Fruit fly (Drosophila melanogaster): Measurements from ENCODE around the gene Nasp.

Nasp gene

DNA sequence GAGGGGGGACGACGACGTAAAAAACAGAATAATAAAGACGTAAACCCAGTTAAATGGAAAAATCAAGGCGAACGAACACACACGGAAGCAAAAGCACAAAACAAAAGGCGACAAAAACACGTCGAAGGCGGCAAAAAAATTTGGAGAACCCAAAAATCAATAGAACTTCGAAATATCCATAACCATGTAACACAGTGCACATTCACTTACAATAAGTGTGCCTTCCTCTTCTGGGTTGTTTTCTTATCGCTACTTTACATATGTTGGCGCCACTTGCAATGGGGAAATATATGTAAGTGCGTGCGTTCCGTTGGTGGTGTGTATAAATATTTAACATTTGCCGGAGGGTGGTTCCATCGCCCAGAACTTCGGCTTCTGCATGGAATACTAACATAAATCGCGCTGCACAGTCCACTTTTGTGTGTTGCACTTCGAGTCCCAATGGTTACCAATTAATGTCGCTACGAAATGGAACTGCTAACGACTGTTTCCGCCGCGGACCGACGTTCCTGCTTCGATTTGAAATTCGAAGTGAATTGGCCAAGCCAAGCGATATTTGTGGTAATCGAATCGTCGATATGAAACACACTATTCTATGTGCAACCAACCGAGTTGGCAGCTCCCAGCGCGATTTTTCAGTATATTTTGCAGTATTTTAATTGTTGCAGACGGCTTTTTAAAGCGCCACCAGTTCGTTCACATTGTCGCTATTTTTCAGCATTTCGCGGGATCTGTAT lies at the start of gene Nasp, which contains the start of gene CG9801:
TSS of gene Nasp (plus strand) at position 665 of the 737 bp plus-strand sequence.
TSS of gene CG9801 (minus strand) at position 542 of the 737 bp plus-strand sequence.
- TF ChIP-seq Dif (GFP tag; optimal IDR thresholded peaks at IDR 0.05; ENCODE audit: partially characterized antibody) (peak; percentile 26), foxo (GFP tag; optimal IDR thresholded peaks at IDR 0.05) (peak in 1 of 2 experiments; percentile 10), Hnf4 (GFP tag; optimal IDR thresholded peaks at IDR 0.05) (peak; percentile 3), br (GFP tag; optimal IDR thresholded peaks at IDR 0.05) (peak; percentile 10), h (GFP tag; optimal IDR thresholded peaks at IDR 0.05) (peak; percentile 13), HLH106 (tag; optimal IDR thresholded peaks at IDR 0.05) (peak; percentile 48), Hr83 (GFP tag; optimal IDR thresholded peaks at IDR 0.05; ENCODE audit: poor library complexity, severe bottlenecking) (peak; percentile 69), sage (GFP tag; optimal IDR thresholded peaks at IDR 0.05) (no peak), ey (GFP tag; optimal IDR thresholded peaks at IDR 0.05) (no peak), Vsx2 (GFP tag; optimal IDR thresholded peaks at IDR 0.05; ENCODE audit: partially characterized antibody) (peak; percentile 26), Rel (GFP tag; optimal IDR thresholded peaks at IDR 0.05) (no peak), Rel (tag; optimal IDR thresholded peaks at IDR 0.05) (peak; percentile 46), pan (optimal IDR thresholded peaks at IDR 0.05) (no peak), rgr (GFP tag; optimal IDR thresholded peaks at IDR 0.05) (no peak), Sp1 (GFP tag; optimal IDR thresholded peaks at IDR 0.05) (peak; percentile 18), OdsH (GFP tag; optimal IDR thresholded peaks at IDR 0.05) (peak; percentile 4), fru (GFP tag; optimal IDR thresholded peaks at IDR 0.05) (no peak)

dm6 chr3R:8699230-8699629 lies 48.4 kb upstream of the Nasp start:
- TF ChIP-seq psq (GFP tag; optimal IDR thresholded peaks at IDR 0.05) (no peak), Hr83 (GFP tag; optimal IDR thresholded peaks at IDR 0.05; ENCODE audit: poor library complexity, severe bottlenecking) (no peak), Hr78 (GFP tag; optimal IDR thresholded peaks at IDR 0.05) (no peak), br (GFP tag; optimal IDR thresholded peaks at IDR 0.05) (no peak), Vsx2 (GFP tag; optimal IDR thresholded peaks at IDR 0.05; ENCODE audit: partially characterized antibody) (no peak), rgr (GFP tag; optimal IDR thresholded peaks at IDR 0.05) (no peak), jim (GFP tag; optimal IDR thresholded peaks at IDR 0.05) (no peak), h (GFP tag; optimal IDR thresholded peaks at IDR 0.05) (no peak), OdsH (GFP tag; optimal IDR thresholded peaks at IDR 0.05) (no peak), CG9705 (GFP tag; optimal IDR thresholded peaks at IDR 0.05) (no peak)

dm6 chr3R:8700660-8701059 lies 46.9 kb upstream of the Nasp start:
- TF ChIP-seq CG32264 (GFP tag; optimal IDR thresholded peaks at IDR 0.05) (no peak), Jra (GFP tag; optimal IDR thresholded peaks at IDR 0.05) (no peak), CG9705 (GFP tag; optimal IDR thresholded peaks at IDR 0.05) (no peak), dsf (GFP tag; optimal IDR thresholded peaks at IDR 0.05; ENCODE audit: borderline replicate concordance) (no peak), foxo (GFP tag; optimal IDR thresholded peaks at IDR 0.05) (no peak), Mio (GFP tag; optimal IDR thresholded peaks at IDR 0.05) (no peak), brk (GFP tag; optimal IDR thresholded peaks at IDR 0.05) (no peak), pan (optimal IDR thresholded peaks at IDR 0.05) (no peak)

DNA sequence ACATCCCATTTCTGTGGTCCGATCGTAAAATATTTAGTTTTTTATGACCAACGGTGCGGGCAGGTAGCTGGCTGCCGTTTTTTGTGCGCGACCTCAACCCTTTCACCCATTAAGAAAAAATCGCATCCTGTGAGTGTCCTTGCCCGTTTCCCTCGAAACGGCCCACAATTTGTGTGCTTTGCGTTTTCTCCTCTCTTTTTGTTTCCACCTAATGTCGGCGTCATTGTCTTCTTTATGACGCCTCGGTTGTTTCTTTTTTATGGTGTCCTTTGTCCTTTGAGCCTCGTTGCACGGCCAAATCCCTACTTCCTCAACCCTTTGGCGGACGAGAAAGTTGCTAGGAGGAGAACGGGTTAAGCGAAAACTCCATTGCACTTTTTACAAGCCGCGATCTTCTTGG lies 46.4 kb upstream of the Nasp start:
- TF ChIP-seq N (GFP tag; optimal IDR thresholded peaks at IDR 0.05) = no peak
- TF ChIP-seq Myc (optimal IDR thresholded peaks at IDR 0.05) = no peak
- no peak for TF ChIP-seq jim (GFP tag; optimal IDR thresholded peaks at IDR 0.05)
- TF ChIP-seq usp (GFP tag; optimal IDR thresholded peaks at IDR 0.05) = no peak
- no peak for TF ChIP-seq sv (GFP tag; optimal IDR thresholded peaks at IDR 0.05)
- no peak for TF ChIP-seq Sp1 (GFP tag; optimal IDR thresholded peaks at IDR 0.05)
- TF ChIP-seq CG32264 (GFP tag; optimal IDR thresholded peaks at IDR 0.05) = no peak
- TF ChIP-seq sage (GFP tag; optimal IDR thresholded peaks at IDR 0.05) = no peak
- TF ChIP-seq dmrt93B (GFP tag; optimal IDR thresholded peaks at IDR 0.05) = no peak
- no peak for TF ChIP-seq Abd-B (GFP tag; optimal IDR thresholded peaks at IDR 0.05)
- no peak for TF ChIP-seq Jra (GFP tag; optimal IDR thresholded peaks at IDR 0.05)
- TF ChIP-seq rgr (GFP tag; optimal IDR thresholded peaks at IDR 0.05) = no peak
- no peak for TF ChIP-seq Hr83 (GFP tag; optimal IDR thresholded peaks at IDR 0.05; ENCODE audit: poor library complexity, severe bottlenecking)
- no peak for TF ChIP-seq woc (GFP tag; optimal IDR thresholded peaks at IDR 0.05)
- no peak for TF ChIP-seq OdsH (GFP tag; optimal IDR thresholded peaks at IDR 0.05)
- no peak for TF ChIP-seq pan (optimal IDR thresholded peaks at IDR 0.05)

Data from whole organism, wandering third instar larva.